1 fruit fly cellular context compared by ENCODE assay signal in genomic region chrX:9282783-9283289, dm6.
TF ChIP-seq lines count a peak whose summit lies in the region.

Gene c11.1 (minus strand): TSS chrX:9283117.

TF ChIP-seq in whole organism, embryonic, 481 proteins besides CTCF, POLR2A, EP300 and RAD21 (continued from another document and continues in another):
- TF ChIP-seq CG13775 (GFP tag; optimal IDR thresholded peaks at IDR 0.05; lab: Kevin White, UChicago) (no peak), pzg (GFP tag; optimal IDR thresholded peaks at IDR 0.05; lab: Kevin White, UChicago) (peak; percentile 83), GATAe (GFP tag; conservative IDR thresholded peaks at IDR 0.05; lab: Robert Waterston, UW) (no peak), CG2120 (GFP tag; optimal IDR thresholded peaks at IDR 0.05; lab: Kevin White, UChicago) (peak; percentile 32), CG6272 (GFP tag; IDR thresholded peaks at IDR 0.05; lab: Robert Waterston, UW) (no peak), CG13123 (GFP tag; optimal IDR thresholded peaks at IDR 0.05; lab: Kevin White, UChicago) (no peak), lilli (GFP tag; optimal IDR thresholded peaks at IDR 0.05; lab: Kevin White, UChicago) (no peak), dimm (GFP tag; IDR thresholded peaks at IDR 0.05; lab: Robert Waterston, UW) (no peak), Dek (tag; optimal IDR thresholded peaks at IDR 0.05; lab: Kevin White, UChicago) (peak; percentile 41), row (GFP tag; IDR thresholded peaks at IDR 0.05; lab: Robert Waterston, UW) (peak; percentile 35; the same call in 2 of the 3 replicates), onecut (GFP tag; IDR thresholded peaks at IDR 0.05; lab: Robert Waterston, UW) (no peak), grau (tag; optimal IDR thresholded peaks at IDR 0.05; lab: Kevin White, UChicago) (peak; percentile 15), chm (GFP tag; IDR thresholded peaks at IDR 0.05; lab: Robert Waterston, UW) (no peak), Scr (GFP tag; IDR thresholded peaks at IDR 0.05; lab: Robert Waterston, UW; ENCODE audit: partially characterized antibody) (no peak), CG2129 (GFP tag; IDR thresholded peaks at IDR 0.05; lab: Robert Waterston, UW; ENCODE audit: partially characterized antibody) (no peak), CG3847 (GFP tag; IDR thresholded peaks at IDR 0.05; lab: Robert Waterston, UW) (peak; percentile 47; the same call in 1 of the 2 replicates), Myb (GFP tag; optimal IDR thresholded peaks at IDR 0.05; lab: Kevin White, UChicago) (peak; percentile 69), knrl (GFP tag; IDR thresholded peaks at IDR 0.05; lab: Robert Waterston, UW; ENCODE audit: partially characterized antibody) (peak; percentile 53; the same call in 2 of the 3 replicates), Lhr (GFP tag; optimal IDR thresholded peaks at IDR 0.05; lab: Kevin White, UChicago) (peak; percentile 75), nerfin-2 (GFP tag; IDR thresholded peaks at IDR 0.05; lab: Robert Waterston, UW; ENCODE audit: partially characterized antibody) (no peak), Rfx (GFP tag; IDR thresholded peaks at IDR 0.05; lab: Robert Waterston, UW) (peak; percentile 38; the same call in 1 of the 2 replicates), CG33557 (GFP tag; optimal IDR thresholded peaks at IDR 0.05; lab: Kevin White, UChicago) (no peak), C15 (GFP tag; IDR thresholded peaks at IDR 0.05; lab: Robert Waterston, UW) (no peak), CG13424 (tag; optimal IDR thresholded peaks at IDR 0.05; lab: Kevin White, UChicago) (no peak), NC2β (GFP tag; optimal IDR thresholded peaks at IDR 0.05; lab: Kevin White, UChicago) (no peak), pita (GFP tag; optimal IDR thresholded peaks at IDR 0.05; lab: Kevin White, UChicago) (peak; percentile 87), nerfin-1 (tag; optimal IDR thresholded peaks at IDR 0.05; lab: Kevin White, UChicago) (peak; percentile 97), exex (tag; optimal IDR thresholded peaks at IDR 0.05; lab: Kevin White, UChicago) (no peak), CHES-1-like (GFP tag; optimal IDR thresholded peaks at IDR 0.05; lab: Kevin White, UChicago) (peak; percentile 55), BEAF-32 (GFP tag; optimal IDR thresholded peaks at IDR 0.05; lab: Kevin White, UChicago) (peak; percentile 52), Sin3A (optimal IDR thresholded peaks at IDR 0.05; lab: Kevin White, UChicago) (peak; percentile 45), Aef1 (GFP tag; IDR thresholded peaks at IDR 0.05; lab: Robert Waterston, UW) (peak; percentile 35; the same call in 1 of the 3 replicates), Ets97D (GFP tag; optimal IDR thresholded peaks at IDR 0.05; lab: Kevin White, UChicago) (peak; percentile 44), sd (tag; optimal IDR thresholded peaks at IDR 0.05; lab: Kevin White, UChicago) (peak; percentile 70), sens (GFP tag; lab: Kevin White, UChicago) (peak; percentile 68), Nf-YC (tag; optimal IDR thresholded peaks at IDR 0.05; lab: Kevin White, UChicago) (peak; percentile 59), dysf (GFP tag; IDR thresholded peaks at IDR 0.05; lab: Robert Waterston, UW) (peak; percentile 39; the same call in 1 of the 3 replicates), Abd-B (GFP tag; optimal IDR thresholded peaks at IDR 0.05; lab: Kevin White, UChicago) (peak; percentile 88), ab (GFP tag; optimal IDR thresholded peaks at IDR 0.05; lab: Kevin White, UChicago) (no peak), phol (tag; optimal IDR thresholded peaks at IDR 0.05; lab: Kevin White, UChicago) (peak; percentile 19), CG6791 (GFP tag; IDR thresholded peaks at IDR 0.05; lab: Robert Waterston, UW; ENCODE audit: partially characterized antibody) (0 out of 3 replicates have a peak, but pooled peaks have one; percentile 43), CG4404 (GFP tag; IDR thresholded peaks at IDR 0.05; lab: Robert Waterston, UW) (no peak), NfI (GFP tag; optimal IDR thresholded peaks at IDR 0.05; lab: Kevin White, UChicago) (no peak), Med (GFP tag; lab: Kevin White, UChicago) (peak; percentile 67), Lpt (GFP tag; optimal IDR thresholded peaks at IDR 0.05; lab: Kevin White, UChicago) (no peak), CG32772 (GFP tag; IDR thresholded peaks at IDR 0.05; lab: Robert Waterston, UW) (no peak), Lim3 (GFP tag; IDR thresholded peaks at IDR 0.05; lab: Robert Waterston, UW) (no peak), dan (GFP tag; IDR thresholded peaks at IDR 0.05; lab: Robert Waterston, UW) (no peak), NFAT (GFP tag; IDR thresholded peaks at IDR 0.05; lab: Robert Waterston, UW) (no peak), ac (GFP tag; optimal IDR thresholded peaks at IDR 0.05; lab: Kevin White, UChicago) (no peak), TFAM (GFP tag; optimal IDR thresholded peaks at IDR 0.05; lab: Kevin White, UChicago) (no peak), CG7372 (GFP tag; IDR thresholded peaks at IDR 0.05; lab: Robert Waterston, UW) (no peak), Nf-YA (GFP tag; IDR thresholded peaks at IDR 0.05; lab: Robert Waterston, UW) (no peak), sisA (GFP tag; IDR thresholded peaks at IDR 0.05; lab: Robert Waterston, UW) (no peak), tin (GFP tag; optimal IDR thresholded peaks at IDR 0.05; lab: Kevin White, UChicago) (no peak), sug (tag; optimal IDR thresholded peaks at IDR 0.05; lab: Kevin White, UChicago) (peak; percentile 49), CG15514 (GFP tag; optimal IDR thresholded peaks at IDR 0.05; lab: Kevin White, UChicago) (peak; percentile 36), CG12219 (GFP tag; optimal IDR thresholded peaks at IDR 0.05; lab: Kevin White, UChicago) (no peak), CG10147 (GFP tag; optimal IDR thresholded peaks at IDR 0.05; lab: Kevin White, UChicago) (no peak), cg (GFP tag; optimal IDR thresholded peaks at IDR 0.05; lab: Kevin White, UChicago) (peak; percentile 35), CG17802 (tag; optimal IDR thresholded peaks at IDR 0.05; lab: Kevin White, UChicago) (no peak), bbx (GFP tag; IDR thresholded peaks at IDR 0.05; lab: Robert Waterston, UW; ENCODE audit: partially characterized antibody) (0 out of 2 replicates have a peak, but pooled peaks have one; percentile 40), CG14710 (tag; optimal IDR thresholded peaks at IDR 0.05; lab: Kevin White, UChicago) (peak; percentile 38), wor (GFP tag; IDR thresholded peaks at IDR 0.05; lab: Robert Waterston, UW) (no peak), chn (GFP tag; optimal IDR thresholded peaks at IDR 0.05; lab: Kevin White, UChicago) (peak; percentile 31), CG11085 (GFP tag; IDR thresholded peaks at IDR 0.05; lab: Robert Waterston, UW) (no peak), CG4424 (GFP tag; optimal IDR thresholded peaks at IDR 0.05; lab: Kevin White, UChicago) (no peak), CG15479 (GFP tag; optimal IDR thresholded peaks at IDR 0.05; lab: Kevin White, UChicago) (peak; percentile 83), Tbp (GFP tag; optimal IDR thresholded peaks at IDR 0.05; lab: Kevin White, UChicago) (no peak), CG31224 (GFP tag; IDR thresholded peaks at IDR 0.05; lab: Robert Waterston, UW) (no peak), CG10267 (tag; optimal IDR thresholded peaks at IDR 0.05; lab: Kevin White, UChicago) (peak; percentile 4), Rx (GFP tag; IDR thresholded peaks at IDR 0.05; lab: Robert Waterston, UW) (no peak), CG43689 (GFP tag; IDR thresholded peaks at IDR 0.05; lab: Robert Waterston, UW) (no peak), pfk (GFP tag; optimal IDR thresholded peaks at IDR 0.05; lab: Kevin White, UChicago) (no peak), CG18619 (GFP tag; optimal IDR thresholded peaks at IDR 0.05; lab: Kevin White, UChicago) (no peak), CG1024 (GFP tag; IDR thresholded peaks at IDR 0.05; lab: Robert Waterston, UW) (no peak), sna (GFP tag; IDR thresholded peaks at IDR 0.05; lab: Robert Waterston, UW; ENCODE audit: partially characterized antibody) (0 out of 2 replicates have a peak, but pooled peaks have one; percentile 35), crp (GFP tag; optimal IDR thresholded peaks at IDR 0.05; lab: Kevin White, UChicago) (peak in 1 of 2 experiments; percentile 65), Hmr (GFP tag; optimal IDR thresholded peaks at IDR 0.05; lab: Kevin White, UChicago) (no peak), Camta (GFP tag; optimal IDR thresholded peaks at IDR 0.05; lab: Kevin White, UChicago) (no peak), CG11696 (GFP tag; IDR thresholded peaks at IDR 0.05; lab: Robert Waterston, UW) (no peak), Usf (GFP tag; optimal IDR thresholded peaks at IDR 0.05; lab: Kevin White, UChicago) (no peak), bab2 (GFP tag; optimal IDR thresholded peaks at IDR 0.05; lab: Kevin White, UChicago) (no peak), vnd (GFP tag; IDR thresholded peaks at IDR 0.05; lab: Robert Waterston, UW; ENCODE audit: partially characterized antibody) (no peak), crol (GFP tag; IDR thresholded peaks at IDR 0.05; lab: Robert Waterston, UW) (peak; percentile 51), Fer1 (GFP tag; optimal IDR thresholded peaks at IDR 0.05; lab: Kevin White, UChicago) (peak; percentile 16), CG4617 (GFP tag; optimal IDR thresholded peaks at IDR 0.05; lab: Kevin White, UChicago; ENCODE audit: borderline replicate concordance) (peak; percentile 45), Dfd (GFP tag; optimal IDR thresholded peaks at IDR 0.05; lab: Kevin White, UChicago) (no peak), CG3163 (GFP tag; optimal IDR thresholded peaks at IDR 0.05; lab: Kevin White, UChicago) (peak; percentile 65), sqz (GFP tag; optimal IDR thresholded peaks at IDR 0.05; lab: Kevin White, UChicago) (no peak), Neu2 (GFP tag; optimal IDR thresholded peaks at IDR 0.05; lab: Kevin White, UChicago; ENCODE audit: borderline replicate concordance) (no peak), chif (GFP tag; optimal IDR thresholded peaks at IDR 0.05; lab: Kevin White, UChicago) (no peak), CG8924 (tag; optimal IDR thresholded peaks at IDR 0.05; lab: Kevin White, UChicago) (peak; percentile 14), YL-1 (GFP tag; optimal IDR thresholded peaks at IDR 0.05; lab: Kevin White, UChicago) (peak; percentile 20), CG13287 (GFP tag; IDR thresholded peaks at IDR 0.05; lab: Robert Waterston, UW; ENCODE audit: partially characterized antibody) (peak; percentile 47; the same call in 1 of the 2 replicates), CG42726 (GFP tag; IDR thresholded peaks at IDR 0.05; lab: Robert Waterston, UW; ENCODE audit: partially characterized antibody) (0 out of 2 replicates have a peak, but pooled peaks have one; percentile 10), Chrac-16 (GFP tag; optimal IDR thresholded peaks at IDR 0.05; lab: Kevin White, UChicago) (no peak), HHEX (GFP tag; optimal IDR thresholded peaks at IDR 0.05; lab: Kevin White, UChicago) (no peak), en (GFP tag; optimal IDR thresholded peaks at IDR 0.05; lab: Kevin White, UChicago) (no peak), gsb-n (tag; optimal IDR thresholded peaks at IDR 0.05; lab: Kevin White, UChicago) (no peak), CG9215 (GFP tag; IDR thresholded peaks at IDR 0.05; lab: Robert Waterston, UW) (no peak), danr (GFP tag; IDR thresholded peaks at IDR 0.05; lab: Robert Waterston, UW) (no peak), CkIIα-i1 (GFP tag; IDR thresholded peaks at IDR 0.05; lab: Robert Waterston, UW) (no peak), tna (GFP tag; IDR thresholded peaks at IDR 0.05; lab: Robert Waterston, UW; ENCODE audit: partially characterized antibody) (no peak), hth (optimal IDR thresholded peaks at IDR 0.05; lab: Kevin White, UChicago) (no peak), HLH4C (GFP tag; IDR thresholded peaks at IDR 0.05; lab: Robert Waterston, UW; ENCODE audit: partially characterized antibody) (peak; percentile 43; the same call in 1 of the 3 replicates), CG2678 (tag; optimal IDR thresholded peaks at IDR 0.05; lab: Kevin White, UChicago) (no peak), ewg (GFP tag; optimal IDR thresholded peaks at IDR 0.05; lab: Kevin White, UChicago) (no peak), Dll (GFP tag; IDR thresholded peaks at IDR 0.05; lab: Robert Waterston, UW; ENCODE audit: partially characterized antibody) (peak; percentile 41; the same call in 1 of the 4 replicates), chinmo (GFP tag; IDR thresholded peaks at IDR 0.05; lab: Robert Waterston, UW; ENCODE audit: partially characterized antibody) (peak; percentile 72; the same call in 2 of the 4 replicates), CG11504 (tag; optimal IDR thresholded peaks at IDR 0.05; lab: Kevin White, UChicago) (no peak), CG10543 (GFP tag; optimal IDR thresholded peaks at IDR 0.05; lab: Kevin White, UChicago) (peak; percentile 1), MESR4 (GFP tag; optimal IDR thresholded peaks at IDR 0.05; lab: Kevin White, UChicago) (peak; percentile 73), Sry-δ (GFP tag; optimal IDR thresholded peaks at IDR 0.05; lab: Kevin White, UChicago) (peak; percentile 30), CG16813 (GFP tag; IDR thresholded peaks at IDR 0.05; lab: Robert Waterston, UW; ENCODE audit: partially characterized antibody) (peak; percentile 29; the same call in 1 of the 3 replicates), CG9437 (GFP tag; optimal IDR thresholded peaks at IDR 0.05; lab: Kevin White, UChicago) (no peak), CG34422 (GFP tag; IDR thresholded peaks at IDR 0.05; lab: Robert Waterston, UW) (peak; percentile 53; the same call in 2 of the 3 replicates), sens-2 (GFP tag; IDR thresholded peaks at IDR 0.05; lab: Robert Waterston, UW) (no peak), z (GFP tag; IDR thresholded peaks at IDR 0.05; lab: Robert Waterston, UW) (no peak), CG11560 (tag; IDR thresholded peaks at IDR 0.05; lab: Robert Waterston, UW) (peak; percentile 42; the same call in 1 of the 3 replicates), CG31365 (tag; optimal IDR thresholded peaks at IDR 0.05; lab: Kevin White, UChicago) (no peak), slp2 (GFP tag; optimal IDR thresholded peaks at IDR 0.05; lab: Kevin White, UChicago) (no peak), rib (GFP tag; IDR thresholded peaks at IDR 0.05; lab: Robert Waterston, UW) (no peak), pan (optimal IDR thresholded peaks at IDR 0.05; lab: Kevin White, UChicago) (no peak), pan (GFP tag; optimal IDR thresholded peaks at IDR 0.05 in 1 of 2, IDR thresholded peaks at IDR 0.05 in 1 of 2) (no peak), MBD-R2 (GFP tag; IDR thresholded peaks at IDR 0.05; lab: Robert Waterston, UW) (peak; percentile 66), ato (GFP tag; IDR thresholded peaks at IDR 0.05; lab: Robert Waterston, UW; ENCODE audit: partially characterized antibody) (0 out of 2 replicates have a peak, but pooled peaks have one; percentile 34), slbo (GFP tag; IDR thresholded peaks at IDR 0.05; lab: Robert Waterston, UW) (peak; percentile 56), nom (GFP tag; optimal IDR thresholded peaks at IDR 0.05; lab: Kevin White, UChicago) (peak; percentile 28), CG9797 (GFP tag; optimal IDR thresholded peaks at IDR 0.05; lab: Kevin White, UChicago) (peak; percentile 73)
